Worm (Caenorhabditis elegans) whole organism, young adult: Measurements from ENCODE around the gene fbxb-96.
"Not testable (repeated sequence)": the region's sequence is repeated elsewhere in the genome, so short reads cannot be mapped to it uniquely, and the experiment has no call there.

Source experiments
- D2030.7 ChIP-seq: fragments of 200-800 bp; sonication (Bioruptor generic); IDR thresholded peaks from 2 replicates; pipeline ENCODE4 v1.3.6; 2022; ENCODE audit warnings: missing genetic modification reagents, missing genetic modification characterization, missing compliant biosample characterization
- F10E7.11 ChIP-seq: sonication (generic microtip); optimal IDR thresholded peaks from 2 replicates; lab custom pipeline; 2017; ENCODE audit warnings: mild to moderate bottlenecking, missing genetic modification characterization, moderate library complexity, missing compliant biosample characterization
- F37B4.10 ChIP-seq: fragments of 200-800 bp; sonication (Bioruptor generic); IDR thresholded peaks from 2 replicates; pipeline ENCODE4 v1.3.6; 2022; ENCODE audit warnings: missing genetic modification characterization, missing compliant biosample characterization
- F52B5.7 ChIP-seq: sonication (generic microtip); optimal IDR thresholded peaks from 2 replicates; lab custom pipeline; 2016; ENCODE audit warnings: mild to moderate bottlenecking, missing genetic modification characterization, missing compliant biosample characterization
- F57A8.1 ChIP-seq: fragments of 200-800 bp; sonication (Bioruptor generic); optimal IDR thresholded peaks from 2 replicates; lab custom pipeline; 2018; ENCODE audit warnings: mild to moderate bottlenecking, missing genetic modification characterization, moderate library complexity, missing compliant biosample characterization
- F57C9.4 ChIP-seq: sonication (generic microtip); optimal IDR thresholded peaks from 2 replicates; lab custom pipeline; 2017; ENCODE audit warnings: mild to moderate bottlenecking, missing genetic modification characterization, missing compliant biosample characterization
- Y53F4B.3 ChIP-seq: fragments of 200-800 bp; sonication (Bioruptor generic); IDR thresholded peaks from 2 replicates; pipeline ENCODE4 v1.3.6; 2022; ENCODE audit warnings: missing genetic modification reagents, missing genetic modification characterization, missing compliant biosample characterization
- aptf-3 ChIP-seq: fragments of 200-800 bp; sonication (Bioruptor generic); IDR thresholded peaks from 2 replicates; pipeline ENCODE4 v1.3.6; 2022; ENCODE audit warnings: missing genetic modification characterization, missing compliant biosample characterization
- cebp-1 ChIP-seq, 2 experiments: fragments of 200-800 bp in 1 of 2; sonication (Bioruptor generic) in 1 of 2; sonication (generic microtip) in 1 of 2; IDR thresholded peaks in 1 of 2; optimal IDR thresholded peaks in 1 of 2; 2 replicates each; pipeline versions ENCODE4 v1.3.6 to Lab custom; 2017 to 2022; ENCODE audit warnings: missing compliant biosample characterization in 2 of 2, missing genetic modification characterization in 2 of 2, mild to moderate bottlenecking in 1 of 2, missing genetic modification reagents in 1 of 2, moderate library complexity in 1 of 2
- dpl-1 ChIP-seq: fragments of 150-350 bp; optimal IDR thresholded peaks from 2 replicates; lab custom pipeline; 2014; ENCODE audit warnings: missing biosample characterization, missing genetic modification reagents, missing genetic modification characterization
- ekl-4 ChIP-seq: fragments of 200-800 bp; sonication (Bioruptor generic); IDR thresholded peaks from 2 replicates; pipeline ENCODE4 v1.3.6; 2022; ENCODE audit warnings: missing genetic modification reagents, missing genetic modification characterization, missing compliant biosample characterization
- hlh-12 ChIP-seq: sonication (generic microtip); optimal IDR thresholded peaks from 2 replicates; lab custom pipeline; 2016; ENCODE audit warnings: missing genetic modification characterization, missing compliant biosample characterization
- hmg-1.2 ChIP-seq: fragments of 200-800 bp; sonication (Bioruptor generic); IDR thresholded peaks from 2 replicates; pipeline ENCODE4 v1.3.6; 2022; ENCODE audit warnings: missing genetic modification reagents, missing genetic modification characterization, missing compliant biosample characterization
- lin-35 ChIP-seq, 3 experiments: fragments of 150-350 bp in 2 of 3; sonication (generic microtip) in 1 of 3; optimal IDR thresholded peaks; 2 replicates each; lab custom pipeline; 2014 to 2018; ENCODE audit warnings: missing biosample characterization in 3 of 3, missing genetic modification characterization in 3 of 3, missing genetic modification reagents in 3 of 3
- lin-54 ChIP-seq: fragments of 200-800 bp; sonication (Bioruptor generic); optimal IDR thresholded peaks from 2 replicates; lab custom pipeline; 2018; ENCODE audit warnings: mild to moderate bottlenecking, missing genetic modification characterization, missing compliant biosample characterization
- madf-3 ChIP-seq: fragments of 200-800 bp; sonication (Bioruptor generic); IDR thresholded peaks from 2 replicates; pipeline ENCODE4 v1.3.6; 2022; ENCODE audit warnings: missing genetic modification reagents, missing genetic modification characterization, missing compliant biosample characterization
- mcd-1 ChIP-seq: fragments of 200-800 bp; sonication (Bioruptor generic); IDR thresholded peaks from 2 replicates; pipeline ENCODE4 v1.3.6; 2022; ENCODE audit warnings: missing genetic modification reagents, missing genetic modification characterization, missing compliant biosample characterization
- mes-4 ChIP-seq: sonication (generic microtip); optimal IDR thresholded peaks from 2 replicates; lab custom pipeline; 2016; ENCODE audit warnings: missing genotype, missing genetic modification characterization, missing compliant biosample characterization
- nhr-80 ChIP-seq: sonication (generic microtip); optimal IDR thresholded peaks from 2 replicates; lab custom pipeline; 2016; ENCODE audit warnings: missing genetic modification characterization, missing compliant biosample characterization
- snpc-3.4 ChIP-seq: sonication (generic microtip); optimal IDR thresholded peaks from 2 replicates; lab custom pipeline; 2017; ENCODE audit warnings: missing genetic modification characterization, mild to moderate bottlenecking, missing compliant biosample characterization, antibody characterized with exemption, moderate library complexity, missing genotype, missing genetic modification reagents
- tlf-1 ChIP-seq: fragments of 200-800 bp; sonication (Bioruptor generic); optimal IDR thresholded peaks from 2 replicates; lab custom pipeline; 2018; ENCODE audit warnings: mild to moderate bottlenecking, missing genetic modification characterization, missing compliant biosample characterization
- unc-62 ChIP-seq: fragments of 150-350 bp; optimal IDR thresholded peaks from 2 replicates; lab custom pipeline; 2014; ENCODE audit warnings: missing biosample characterization, missing genetic modification reagents, missing genetic modification characterization
- ztf-18 ChIP-seq: sonication (generic microtip); optimal IDR thresholded peaks from 2 replicates; lab custom pipeline; 2016; ENCODE audit warnings: missing genotype, mild to moderate bottlenecking, missing genetic modification characterization, missing compliant biosample characterization
- ztf-28 ChIP-seq: fragments of 200-800 bp; sonication (Bioruptor generic); IDR thresholded peaks from 2 replicates; pipeline ENCODE4 v1.3.6; 2022; ENCODE audit warnings: missing genetic modification reagents, missing genetic modification characterization, missing compliant biosample characterization
- ztf-3 ChIP-seq: fragments of 200-800 bp; sonication (Bioruptor generic); optimal IDR thresholded peaks from 2 replicates; lab custom pipeline; 2018; ENCODE audit warnings: mild to moderate bottlenecking, missing genetic modification characterization, missing compliant biosample characterization

Gene fbxb-96

DNA sequence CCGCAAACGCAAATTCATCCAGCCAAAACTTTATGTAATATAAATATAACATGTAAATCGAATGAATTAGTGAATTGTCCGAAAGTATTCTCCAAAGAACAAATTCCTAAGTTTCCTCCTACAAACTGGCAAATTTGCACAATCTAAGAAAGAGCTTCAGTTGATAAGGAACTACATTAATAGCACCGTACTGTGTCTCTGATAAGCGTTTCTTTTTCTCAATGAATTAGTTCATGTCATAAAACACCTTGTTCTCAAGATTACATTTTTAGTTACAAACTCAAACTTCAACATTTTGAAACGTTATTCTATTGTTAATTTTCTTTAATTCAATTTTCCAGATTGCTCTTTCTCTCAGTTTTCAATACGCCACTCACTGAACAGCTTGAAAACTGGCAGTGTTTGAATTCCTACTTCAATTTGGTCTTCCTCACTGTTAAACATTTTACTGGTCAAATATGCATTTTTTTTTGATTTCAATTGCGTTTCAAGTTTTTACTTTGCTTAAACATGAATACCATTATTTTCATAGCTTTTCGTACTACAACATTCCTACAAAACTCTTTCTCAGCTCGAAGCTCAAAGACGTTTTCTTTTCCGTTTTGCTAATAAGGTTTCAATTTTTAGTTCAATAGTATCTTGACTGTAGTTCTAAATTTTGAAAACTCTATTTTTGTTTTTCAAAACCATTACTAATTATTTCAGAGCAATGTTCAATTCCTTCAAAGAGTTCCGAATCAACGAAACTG is 15.7 kb upstream of the fbxb-96 start, which contains the start of gene math-15:
TSS of gene math-15 (plus strand) at position 699 of the 749 bp plus-strand sequence.
- no peak for TF ChIP-seq Y53F4B.3 (GFP tag; lab: Robert Waterston, UW)
- TF ChIP-seq nhr-80 (tag; lab: Kevin White, UChicago), result peak; percentile 26
- TF ChIP-seq, all 124 proteins: peak for 1

DNA sequence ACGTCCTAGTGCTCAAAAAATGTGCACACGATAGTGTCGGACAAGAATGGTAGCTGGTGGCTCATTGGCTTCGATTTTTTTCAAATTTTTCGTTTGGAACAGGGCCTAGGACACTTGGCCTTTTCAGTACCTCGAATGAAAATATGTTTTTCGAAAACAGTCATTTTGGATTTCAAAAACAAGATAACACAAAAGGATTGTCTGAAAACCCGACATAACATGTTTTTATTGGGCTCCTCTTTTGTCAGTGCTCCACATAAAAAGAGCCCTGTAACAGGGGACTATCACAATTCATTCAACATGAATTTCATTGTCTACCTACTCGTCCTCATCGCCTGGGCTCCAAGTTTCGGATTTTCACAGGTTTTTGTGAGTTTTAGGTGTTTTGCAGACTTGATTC is 14.1 kb upstream of the fbxb-96 start, which contains the start of gene C16C4.17:
TSS of gene C16C4.17 (plus strand) at position 301 of the 400 bp plus-strand sequence.
- TF ChIP-seq ztf-3 (no peak), F52B5.7 (tag; lab: Kevin White, UChicago) (no peak), F37B4.10 (GFP tag; lab: Robert Waterston, UW) (no peak), F57C9.4 (no peak), dpl-1 (no peak), F10E7.11 (tag; lab: Kevin White, UChicago) (no peak), F57A8.1 (GFP tag; lab: Kevin White, UChicago) (no peak), lin-54 (GFP tag; lab: Kevin White, UChicago) (no peak)

DNA sequence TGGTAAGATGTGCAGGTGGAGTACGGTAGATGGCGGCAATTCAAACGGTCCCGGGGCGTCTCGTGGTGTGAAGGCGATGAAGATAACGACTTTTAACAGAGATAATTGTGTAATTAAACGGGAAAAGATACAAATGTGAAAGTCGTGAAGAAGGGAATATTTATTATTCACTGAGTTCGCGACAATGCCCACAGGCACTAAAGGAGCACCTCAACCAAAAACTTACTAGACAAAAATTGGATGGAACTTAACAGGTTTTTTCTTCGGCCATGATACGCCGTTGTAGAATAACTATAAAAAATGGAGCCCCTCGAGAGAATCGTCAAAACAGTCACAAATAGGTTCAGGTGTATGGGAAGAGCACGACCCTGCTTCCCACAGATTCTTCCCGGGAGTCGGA is 12.1 kb upstream of the fbxb-96 start, which contains the start of gene fbxb-98:
TSS of gene fbxb-98 (plus strand) at position 301 of the 400 bp plus-strand sequence.
- TF ChIP-seq cebp-1 (GFP tag; IDR thresholded peaks at IDR 0.05; lab: Robert Waterston, UW); cebp-1 (tag; optimal IDR thresholded peaks at IDR 0.05; lab: Kevin White, UChicago); madf-3; lin-35 (GFP tag; optimal IDR thresholded peaks at IDR 0.05; lab: Kevin White, UChicago): not testable (repeated sequence)

DNA sequence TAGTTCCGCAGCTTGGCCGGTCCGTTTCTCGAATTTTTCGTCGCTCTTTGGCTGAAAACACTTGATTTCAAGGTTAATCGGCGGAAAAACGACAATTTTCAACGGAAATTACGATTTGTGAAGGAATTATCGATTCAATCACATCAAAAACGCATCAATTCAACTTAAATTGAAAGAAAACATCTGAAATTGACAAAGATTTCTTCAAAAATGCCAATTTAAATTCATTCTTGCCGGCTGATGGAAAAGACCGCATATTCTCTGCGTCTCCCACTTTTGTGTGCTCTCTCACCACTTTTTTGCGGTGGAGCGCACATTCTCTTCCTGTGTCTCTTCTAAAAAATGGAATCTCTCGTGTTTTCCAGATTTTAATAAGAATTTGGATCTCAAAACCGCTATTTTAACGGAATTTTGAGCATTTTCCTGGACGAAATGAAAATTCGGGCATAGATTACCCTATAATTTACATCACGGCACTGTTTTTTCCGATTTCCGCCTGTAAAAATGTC is 11.1 kb upstream of the fbxb-96 start, which contains the start of gene C16C4.18:
TSS of gene C16C4.18 (minus strand) at position 51 of the 509 bp plus-strand sequence.
- TF ChIP-seq hmg-1.2 (peak; percentile 96), D2030.7 (GFP tag; lab: Robert Waterston, UW) (peak; percentile 44; the same call in 1 of the 2 replicates), mcd-1 (GFP tag; lab: Robert Waterston, UW) (peak; percentile 67; the same call in 1 of the 2 replicates)

DNA sequence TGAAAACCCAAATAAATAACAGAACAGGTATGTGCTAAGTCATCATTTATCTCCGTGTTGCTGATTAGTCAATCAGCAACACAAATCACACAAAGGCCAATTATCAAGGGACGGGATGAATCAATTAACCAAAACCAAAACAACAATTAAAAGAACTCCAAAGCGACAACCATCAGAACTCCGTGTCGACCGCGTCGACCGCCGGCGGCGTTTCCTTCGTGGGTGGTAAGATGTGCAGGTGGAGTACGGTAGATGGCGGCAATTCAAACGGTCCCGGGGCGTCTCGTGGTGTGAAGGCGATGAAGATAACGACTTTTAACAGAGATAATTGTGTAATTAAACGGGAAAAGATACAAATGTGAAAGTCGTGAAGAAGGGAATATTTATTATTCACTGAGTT is 5.2 kb upstream of the fbxb-96 start:
- 0 out of 2 replicates have a peak, but pooled peaks have one; percentile 56 for TF ChIP-seq aptf-3 (GFP tag; lab: Robert Waterston, UW)
- peak; percentile 41 for TF ChIP-seq mcd-1 (GFP tag; lab: Robert Waterston, UW)
- TF ChIP-seq, all 124 proteins: peak for 2; not testable (repeated sequence) for 122

DNA sequence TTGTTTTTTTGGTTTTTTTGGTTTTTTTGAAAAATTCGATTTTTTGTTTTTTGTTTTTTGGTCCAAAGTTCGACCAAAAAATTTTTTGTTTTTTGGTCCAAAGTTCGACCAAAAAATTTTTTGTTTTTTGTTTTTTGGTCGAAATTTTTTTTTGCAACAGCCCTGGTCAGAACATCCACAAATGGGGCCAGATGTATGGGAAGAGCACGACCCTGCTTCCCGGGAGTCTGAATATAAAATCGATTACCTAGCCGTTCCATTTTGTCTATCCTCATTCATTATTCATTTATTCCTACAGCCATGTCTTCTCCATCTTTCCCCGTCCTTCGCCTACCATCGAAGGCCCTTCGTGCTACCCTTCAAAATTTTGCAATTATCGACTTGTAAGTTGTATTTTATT is 3.9 kb upstream of the fbxb-96 start, which contains the start of gene fbxb-95:
TSS of gene fbxb-95 (plus strand) at position 301 of the 400 bp plus-strand sequence.
- TF ChIP-seq hlh-12; unc-62 (GFP tag; lab: Kevin White, UChicago); ekl-4 (GFP tag; lab: Robert Waterston, UW): not testable (repeated sequence)

DNA sequence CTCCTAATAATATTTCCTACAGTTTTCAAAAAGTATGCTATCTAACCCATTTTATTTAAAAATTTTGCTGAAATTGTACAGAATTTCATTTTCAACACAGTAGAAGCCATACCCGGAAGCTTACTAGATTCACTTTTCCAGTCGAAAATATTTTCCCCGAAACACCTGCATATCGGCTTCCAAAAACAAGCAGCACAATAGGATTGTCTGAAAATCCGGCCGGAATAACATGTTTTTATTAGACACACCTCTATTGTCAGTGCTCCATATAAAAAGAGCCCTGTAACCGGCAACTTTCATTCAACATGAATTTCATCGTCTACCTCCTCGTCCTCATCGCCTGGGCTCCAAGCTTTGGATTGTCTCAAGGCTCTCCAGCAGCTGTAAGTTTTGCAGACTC is 2.3 kb upstream of the fbxb-96 start, which contains the start of gene C52E2.2:
TSS of gene C52E2.2 (plus strand) at position 301 of the 400 bp plus-strand sequence.
- TF ChIP-seq ztf-28, result no peak
- TF ChIP-seq snpc-3.4 (tag; lab: Kevin White, UChicago), result no peak
- TF ChIP-seq tlf-1 (GFP tag; lab: Kevin White, UChicago), result no peak
- no peak for TF ChIP-seq ztf-18 (tag; lab: Kevin White, UChicago)
- TF ChIP-seq mes-4 (tag; lab: Kevin White, UChicago), result no peak
- TF ChIP-seq, all 124 proteins: peak for 0
